Fruit fly (Drosophila melanogaster) whole organism, embryonic: ENCODE results near the gene CG11089.

Experiments used
- Aef1 ChIP-seq: fragments of 200-800 bp; sonication (Bioruptor generic); IDR thresholded peaks from 3 replicates; pipeline ENCODE4 v1.3.6; 2022; ENCODE audit warnings: missing biosample characterization, missing genetic modification characterization
- Asciz ChIP-seq: fragments of 200-800 bp; sonication (Bioruptor generic); optimal IDR thresholded peaks from 2 replicates; lab custom pipeline; 2017; ENCODE audit warnings: missing biosample characterization, mild to moderate bottlenecking, missing genetic modification characterization, missing genetic modification reagents
- Bgb ChIP-seq: fragments of 200-800 bp; sonication (Bioruptor generic); IDR thresholded peaks from 2 replicates; pipeline ENCODE4 v1.3.6; 2022; ENCODE audit warnings: missing biosample characterization, missing genetic modification characterization; ENCODE audit not compliant: partially characterized antibody
- Blimp-1 ChIP-seq: fragments of 200-800 bp; sonication (Bioruptor generic); optimal IDR thresholded peaks from 3 replicates; lab custom pipeline; 2018; ENCODE audit warnings: missing biosample characterization, missing genetic modification characterization, mild to moderate bottlenecking, moderate library complexity, missing genetic modification reagents
- CG12744 ChIP-seq: fragments of 200-800 bp; sonication (Bioruptor generic); optimal IDR thresholded peaks from 2 replicates; lab custom pipeline; 2016; ENCODE audit warnings: missing biosample characterization, missing genetic modification characterization
- CG13123 ChIP-seq: fragments of 200-800 bp; sonication (Bioruptor generic); optimal IDR thresholded peaks from 2 replicates; lab custom pipeline; 2016; ENCODE audit warnings: missing biosample characterization, missing genetic modification characterization
- CG15601 ChIP-seq: fragments of 200-800 bp; sonication (Bioruptor generic); optimal IDR thresholded peaks from 3 replicates; lab custom pipeline; 2019; ENCODE audit warnings: missing biosample characterization, mild to moderate bottlenecking, missing genetic modification characterization, moderate library complexity
- CG16815 ChIP-seq: fragments of 200-800 bp; sonication (Bioruptor generic); optimal IDR thresholded peaks from 3 replicates; lab custom pipeline; 2017; ENCODE audit warnings: missing biosample characterization, mild to moderate bottlenecking, missing genetic modification characterization
- CG17361 ChIP-seq: fragments of 200-800 bp; sonication (Bioruptor generic); IDR thresholded peaks from 3 replicates; pipeline ENCODE4 v1.3.6; 2022; ENCODE audit warnings: missing biosample characterization, missing genetic modification characterization
- CG17802 ChIP-seq: fragments of 200-800 bp; sonication (Bioruptor generic); optimal IDR thresholded peaks from 2 replicates; lab custom pipeline; 2018; ENCODE audit warnings: missing biosample characterization, mild to moderate bottlenecking, missing genetic modification characterization, moderate library complexity
- CG1792 ChIP-seq: fragments of 200-800 bp; sonication (Bioruptor generic); optimal IDR thresholded peaks from 2 replicates; lab custom pipeline; 2016; ENCODE audit warnings: missing biosample characterization, missing genetic modification characterization
- CG18262 ChIP-seq: fragments of 200-800 bp; optimal IDR thresholded peaks from 3 replicates; lab custom pipeline; 2019; ENCODE audit warnings: missing biosample characterization, mild to moderate bottlenecking, missing genetic modification characterization, moderate library complexity
- CG3407 ChIP-seq: fragments of 200-800 bp; sonication (Bioruptor generic); optimal IDR thresholded peaks from 2 replicates; lab custom pipeline; 2018; ENCODE audit warnings: missing biosample characterization, mild to moderate bottlenecking, missing genetic modification characterization
- CG42726 ChIP-seq: fragments of 200-800 bp; sonication (Bioruptor generic); IDR thresholded peaks from 2 replicates; pipeline ENCODE4 v1.3.6; 2022; ENCODE audit warnings: missing biosample characterization, missing genetic modification characterization; ENCODE audit not compliant: partially characterized antibody
- CG4328 ChIP-seq: fragments of 200-800 bp; sonication (Bioruptor generic); optimal IDR thresholded peaks from 3 replicates; lab custom pipeline; 2017; ENCODE audit warnings: missing biosample characterization, missing genetic modification reagents, missing genetic modification characterization
- CG4360 ChIP-seq: fragments of 200-800 bp; sonication (Bioruptor generic); IDR thresholded peaks from 2 replicates; pipeline ENCODE4 v1.3.6; 2022; ENCODE audit warnings: missing biosample characterization, missing genetic modification characterization
- CG5953 ChIP-seq: fragments of 200-800 bp; sonication (Bioruptor generic); IDR thresholded peaks from 2 replicates; pipeline ENCODE4 v1.3.6; 2022; ENCODE audit warnings: missing biosample characterization, missing genetic modification characterization
- CG7372 ChIP-seq: fragments of 200-800 bp; sonication (Bioruptor generic); IDR thresholded peaks from 2 replicates; pipeline ENCODE4 v1.3.6; 2022; ENCODE audit warnings: missing biosample characterization, missing genetic modification characterization
- CG7928 ChIP-seq: fragments of 200-800 bp; sonication (Bioruptor generic); optimal IDR thresholded peaks from 2 replicates; lab custom pipeline; 2017; ENCODE audit warnings: missing biosample characterization, mild to moderate bottlenecking, missing genetic modification characterization
- CG9797 ChIP-seq: fragments of 200-800 bp; sonication (Bioruptor generic); optimal IDR thresholded peaks from 3 replicates; lab custom pipeline; 2018; ENCODE audit warnings: missing biosample characterization, mild to moderate bottlenecking, missing genetic modification characterization
- CG9817 ChIP-seq: fragments of 200-800 bp; sonication (Bioruptor generic); optimal IDR thresholded peaks from 2 replicates; lab custom pipeline; 2018; ENCODE audit warnings: missing biosample characterization, mild to moderate bottlenecking, missing genetic modification characterization, moderate library complexity
- CkIIα-i1 ChIP-seq: fragments of 200-800 bp; sonication (Bioruptor generic); IDR thresholded peaks from 2 replicates; pipeline ENCODE4 v1.3.6; 2022; ENCODE audit warnings: missing biosample characterization, missing genetic modification characterization
- GATAe ChIP-seq: fragments of 200-800 bp; sonication (Bioruptor generic); conservative IDR thresholded peaks from 2 replicates; pipeline ENCODE4 v1.3.6; 2022; ENCODE audit warnings: missing biosample characterization, missing genetic modification characterization
- Lhr ChIP-seq: fragments of 200-800 bp; sonication (Bioruptor generic); optimal IDR thresholded peaks from 3 replicates; lab custom pipeline; 2017; ENCODE audit warnings: mild to moderate bottlenecking, missing biosample characterization, missing genetic modification reagents, missing genetic modification characterization
- Med ChIP-seq: fragments of 200-800 bp; sonication (Bioruptor generic); peaks from one replicate; lab custom pipeline; 2016; ENCODE audit warnings: missing biosample characterization, missing genetic modification characterization, mild to moderate bottlenecking, inconsistent platforms, moderate library complexity
- Six4 ChIP-seq: fragments of 200-800 bp; sonication (Bioruptor generic); optimal IDR thresholded peaks from 2 replicates; lab custom pipeline; 2016; ENCODE audit warnings: missing biosample characterization, missing genetic modification characterization
- Trl ChIP-seq, 3 experiments: fragments of >200 bp in 2 of 3; fragments of 200-800 bp in 1 of 3; sonication (Bioruptor generic) in 1 of 3; optimal IDR thresholded peaks; 2 replicates in 1 of 3; 3 replicates in 2 of 3; lab custom pipeline; 2016 to 2017; ENCODE audit warnings: missing biosample characterization in 1 of 3, missing genetic modification characterization in 1 of 3
- Xrp1 ChIP-seq: fragments of 200-800 bp; sonication (Bioruptor generic); IDR thresholded peaks from 2 replicates; pipeline ENCODE4 v1.3.6; 2022; ENCODE audit warnings: missing biosample characterization, missing genetic modification characterization
- ase ChIP-seq: fragments of 200-800 bp; sonication (Bioruptor generic); IDR thresholded peaks from 3 replicates; pipeline ENCODE4 v1.3.6; 2022; ENCODE audit warnings: missing biosample characterization, missing genetic modification characterization
- ato ChIP-seq: fragments of 200-800 bp; sonication (Bioruptor generic); IDR thresholded peaks from 2 replicates; pipeline ENCODE4 v1.3.6; 2022; ENCODE audit warnings: missing biosample characterization, missing genetic modification characterization; ENCODE audit not compliant: partially characterized antibody
- croc ChIP-seq: fragments of 200-800 bp; sonication (Bioruptor generic); conservative IDR thresholded peaks from 3 replicates; pipeline ENCODE4 v1.3.6; 2022; ENCODE audit warnings: missing biosample characterization, missing genetic modification characterization
- crol ChIP-seq: fragments of 200-800 bp; sonication (Bioruptor generic); IDR thresholded peaks from 2 replicates; pipeline ENCODE4 v1.3.6; 2022; ENCODE audit warnings: missing biosample characterization, missing genetic modification characterization
- crp ChIP-seq, 2 experiments: fragments of 200-800 bp; sonication (Bioruptor generic); optimal IDR thresholded peaks; 2 replicates in 1 of 2; 3 replicates in 1 of 2; lab custom pipeline; 2017; ENCODE audit warnings: missing biosample characterization in 2 of 2, missing genetic modification characterization in 2 of 2, mild to moderate bottlenecking in 1 of 2, moderate library complexity in 1 of 2
- dmrt99B ChIP-seq: fragments of 200-800 bp; sonication (Bioruptor generic); optimal IDR thresholded peaks from 2 replicates; lab custom pipeline; 2018; ENCODE audit warnings: missing biosample characterization, mild to moderate bottlenecking, missing genetic modification characterization, moderate library complexity
- eve ChIP-seq, 2 experiments: fragments of >200 bp; optimal IDR thresholded peaks; 2 replicates each; lab custom pipeline; 2017; ENCODE audit warnings: missing biosample characterization in 2 of 2, missing genetic modification characterization in 2 of 2
- exex ChIP-seq: fragments of 200-800 bp; sonication (Bioruptor generic); optimal IDR thresholded peaks from 4 replicates; lab custom pipeline; 2018; ENCODE audit warnings: missing biosample characterization, mild to moderate bottlenecking, missing genetic modification characterization, moderate library complexity
- gfzf ChIP-seq: fragments of 200-800 bp; sonication (Bioruptor generic); optimal IDR thresholded peaks from 2 replicates; lab custom pipeline; 2016; ENCODE audit warnings: missing biosample characterization, mild to moderate bottlenecking, missing genetic modification characterization, moderate library complexity
- grau ChIP-seq: fragments of 200-800 bp; optimal IDR thresholded peaks from 3 replicates; lab custom pipeline; 2019; ENCODE audit warnings: missing biosample characterization, mild to moderate bottlenecking, missing genetic modification characterization, moderate library complexity
- nerfin-2 ChIP-seq: fragments of 200-800 bp; sonication (Bioruptor generic); IDR thresholded peaks from 2 replicates; pipeline ENCODE4 v1.3.6; 2022; ENCODE audit warnings: missing biosample characterization, missing genetic modification characterization; ENCODE audit not compliant: partially characterized antibody
- nom ChIP-seq: fragments of 200-800 bp; sonication (Bioruptor generic); optimal IDR thresholded peaks from 2 replicates; lab custom pipeline; 2017; ENCODE audit warnings: missing biosample characterization, missing genetic modification characterization, mild to moderate bottlenecking, moderate library complexity, missing genetic modification reagents
- otp ChIP-seq: fragments of 200-800 bp; sonication (Bioruptor generic); IDR thresholded peaks from 3 replicates; pipeline ENCODE4, ENCODE4 v1.3.6; 2022; ENCODE audit warnings: missing biosample characterization, missing genetic modification characterization
- pnt ChIP-seq: fragments of 200-800 bp; sonication (Bioruptor generic); optimal IDR thresholded peaks from 3 replicates; lab custom pipeline; 2016; ENCODE audit warnings: missing biosample characterization, missing genetic modification characterization
- repo ChIP-seq: fragments of 200-800 bp; sonication (Bioruptor generic); optimal IDR thresholded peaks from 2 replicates; lab custom pipeline; 2016; ENCODE audit warnings: missing biosample characterization, missing genetic modification characterization
- sr ChIP-seq: fragments of 200-800 bp; sonication (Bioruptor generic); IDR thresholded peaks from 3 replicates; pipeline ENCODE4 v1.3.6; 2022; ENCODE audit warnings: missing biosample characterization, missing genetic modification characterization
- ssp ChIP-seq: fragments of 200-800 bp; sonication (Bioruptor generic); IDR thresholded peaks from 2 replicates; pipeline ENCODE4 v1.3.6; 2022; ENCODE audit warnings: missing biosample characterization, missing genetic modification characterization
- tll ChIP-seq, 2 experiments: fragments of 200-800 bp in 1 of 2; fragments of >200 bp in 1 of 2; sonication (Bioruptor generic) in 1 of 2; optimal IDR thresholded peaks; 2 replicates each; lab custom pipeline; 2017 to 2019; ENCODE audit warnings: missing biosample characterization in 2 of 2, missing genetic modification characterization in 2 of 2, mild to moderate bottlenecking in 1 of 2, moderate library complexity in 1 of 2
- twi ChIP-seq: fragments of 200-800 bp; optimal IDR thresholded peaks from 2 replicates; lab custom pipeline; 2019; ENCODE audit warnings: missing biosample characterization, mild to moderate bottlenecking, missing genetic modification characterization, moderate library complexity
- zfh1 ChIP-seq: fragments of 200-800 bp; sonication (Bioruptor generic); IDR thresholded peaks from 3 replicates; pipeline ENCODE4 v1.3.6; 2022; ENCODE audit warnings: missing biosample characterization, missing genetic modification characterization

CG11089 gene

DNA sequence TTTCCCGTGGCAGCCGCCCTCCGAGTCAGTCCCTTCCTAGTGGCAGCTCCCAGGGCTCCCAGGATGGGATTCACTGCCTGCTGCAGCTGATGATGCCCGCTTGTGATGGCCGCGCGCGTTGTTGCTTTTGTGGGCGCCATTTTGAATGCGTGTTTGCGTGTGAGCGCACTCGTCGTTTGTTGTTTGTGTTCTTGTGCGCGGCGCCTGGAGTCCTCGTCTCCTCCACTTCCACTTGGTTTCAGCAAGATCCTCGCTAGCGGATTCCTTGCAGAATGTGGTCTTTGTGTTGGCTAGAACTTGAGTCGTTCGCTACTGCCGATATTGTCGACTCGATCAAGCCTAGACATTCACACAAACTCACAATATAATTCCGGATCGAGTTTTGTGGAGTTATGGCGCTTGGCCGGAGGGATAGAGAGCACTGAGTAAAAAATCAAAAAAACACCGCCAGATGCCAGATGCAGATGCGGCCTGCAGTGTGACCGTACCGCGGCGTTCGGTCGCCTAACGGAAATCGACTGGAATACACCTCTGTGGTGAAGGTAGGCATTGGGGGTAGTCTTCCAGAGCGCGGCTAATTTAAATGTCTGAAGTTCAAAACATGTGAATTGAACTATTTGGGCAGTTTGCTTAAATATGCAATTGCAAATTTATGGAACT is 6.3 kb upstream of the CG11089 start, which contains the start of gene CycB3 (continued):
- TF ChIP-seq ase = peak; percentile 36; the same call in 1 of the 3 replicates
- no peak for TF ChIP-seq Trl (optimal IDR thresholded peaks at IDR 0.05; lab: Kevin White, UChicago)
- no peak for TF ChIP-seq Trl (GFP tag; optimal IDR thresholded peaks at IDR 0.05; lab: Kevin White, UChicago)
- no peak for TF ChIP-seq Six4
- TF ChIP-seq CG17361 (GFP tag; lab: Robert Waterston, UW) = no peak
- TF ChIP-seq CG9817 (tag; lab: Kevin White, UChicago) = peak; percentile 28
- TF ChIP-seq pnt (GFP tag; lab: Kevin White, UChicago) = no peak
- TF ChIP-seq exex = no peak
- no peak for TF ChIP-seq CG3407 (GFP tag; lab: Kevin White, UChicago)
- TF ChIP-seq CG16815 = no peak
- TF ChIP-seq croc (GFP tag; lab: Robert Waterston, UW) = no peak
- no peak for TF ChIP-seq otp (GFP tag; lab: Robert Waterston, UW)
- peak; percentile 98 for TF ChIP-seq CG9797 (GFP tag; lab: Kevin White, UChicago)
- peak; percentile 17 for TF ChIP-seq CG18262 (tag; lab: Kevin White, UChicago)
- peak; percentile 48; the same call in 1 of the 3 replicates for TF ChIP-seq sr (GFP tag; lab: Robert Waterston, UW)
- TF ChIP-seq nerfin-2 (GFP tag; lab: Robert Waterston, UW) = 0 out of 2 replicates have a peak, but pooled peaks have one; percentile 19
- TF ChIP-seq CG13123 (GFP tag; lab: Kevin White, UChicago) = no peak
- TF ChIP-seq CG7928 (GFP tag; lab: Kevin White, UChicago) = no peak
- 0 out of 2 replicates have a peak, but pooled peaks have one; percentile 22 for TF ChIP-seq CG4360
- TF ChIP-seq CG15601 (tag; lab: Kevin White, UChicago) = peak; percentile 4
- TF ChIP-seq Aef1 = no peak
- TF ChIP-seq crp (GFP tag; optimal IDR thresholded peaks at IDR 0.05; lab: Kevin White, UChicago) = peak in 1 of 2 experiments; percentile 64
- TF ChIP-seq CG4328 = peak; percentile 50
- peak; percentile 16 for TF ChIP-seq nom (GFP tag; lab: Kevin White, UChicago)
- TF ChIP-seq CG42726 (GFP tag; lab: Robert Waterston, UW) = 0 out of 2 replicates have a peak, but pooled peaks have one; percentile 6
- TF ChIP-seq tll (GFP tag; optimal IDR thresholded peaks at IDR 0.05; lab: Kevin White, UChicago) = peak in 1 of 2 experiments; percentile 33
- no peak for TF ChIP-seq CG5953 (GFP tag; lab: Robert Waterston, UW)
- no peak for TF ChIP-seq CG1792 (GFP tag; lab: Kevin White, UChicago)
- no peak for TF ChIP-seq ato (GFP tag; lab: Robert Waterston, UW)
- TF ChIP-seq Bgb (GFP tag; lab: Robert Waterston, UW) = peak; percentile 56; the same call in 1 of the 2 replicates
- peak; percentile 92 for TF ChIP-seq gfzf (GFP tag; lab: Kevin White, UChicago)
- TF ChIP-seq eve (GFP tag; optimal IDR thresholded peaks at IDR 0.05; lab: Kevin White, UChicago) = no peak
- no peak for TF ChIP-seq CkIIα-i1 (GFP tag; lab: Robert Waterston, UW)
- TF ChIP-seq Med (GFP tag; lab: Kevin White, UChicago) = peak; percentile 88
- TF ChIP-seq twi = peak; percentile 71
- TF ChIP-seq dmrt99B (tag; lab: Kevin White, UChicago) = no peak
- no peak for TF ChIP-seq Blimp-1 (GFP tag; lab: Kevin White, UChicago)
- TF ChIP-seq zfh1 = peak; percentile 43; the same call in 1 of the 3 replicates
- no peak for TF ChIP-seq CG12744 (GFP tag; lab: Kevin White, UChicago)
- peak; percentile 74 for TF ChIP-seq ssp (GFP tag; lab: Robert Waterston, UW)
- TF ChIP-seq CG17802 (tag; lab: Kevin White, UChicago) = no peak
- TF ChIP-seq grau (tag; lab: Kevin White, UChicago) = peak; percentile 16
- TF ChIP-seq repo (GFP tag; lab: Kevin White, UChicago) = peak; percentile 25
- no peak for TF ChIP-seq crol
- no peak for TF ChIP-seq GATAe
- peak; percentile 43 for TF ChIP-seq Lhr (GFP tag; lab: Kevin White, UChicago)
- TF ChIP-seq CG7372 (GFP tag; lab: Robert Waterston, UW) = no peak
- TF ChIP-seq Xrp1 (GFP tag; lab: Robert Waterston, UW) = no peak
- TF ChIP-seq Asciz = no peak
